Worm (Caenorhabditis elegans): ENCODE results near the gene cest-10.

The cest-10 gene

DNA sequence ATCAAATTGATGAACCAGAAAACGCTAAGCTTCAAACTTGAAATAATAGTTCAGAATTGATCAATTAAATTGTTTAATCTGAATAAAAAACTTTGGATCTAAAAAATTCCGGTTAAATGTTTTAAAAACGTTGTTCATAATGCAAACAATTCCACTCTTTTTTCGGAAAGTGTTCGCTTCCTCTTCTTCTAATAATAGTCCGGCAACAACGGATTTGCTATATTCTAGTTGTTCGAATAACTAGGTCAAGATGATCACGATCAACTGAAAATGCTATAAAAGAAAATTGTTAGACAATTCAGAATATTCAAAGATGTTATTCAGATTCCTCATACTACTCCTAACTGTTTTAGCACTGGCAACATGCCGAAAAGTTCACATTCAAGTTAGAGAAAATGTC, 50.6 kb downstream of the cest-10 start, which contains the start of gene D2024.4:
TSS of gene D2024.4 (plus strand) at position 301 of the 400 bp plus-strand sequence.
- TF ChIP-seq nhr-76 (tag; optimal IDR thresholded peaks at IDR 0.05): no peak
- no peak for TF ChIP-seq nhr-67 (tag; optimal IDR thresholded peaks at IDR 0.05)
- no peak for TF ChIP-seq nfya-1 (tag; optimal IDR thresholded peaks at IDR 0.05; ENCODE audit: insufficient read depth)
- no peak for TF ChIP-seq zag-1 (tag; optimal IDR thresholded peaks at IDR 0.05)
- TF ChIP-seq mml-1 (tag; optimal IDR thresholded peaks at IDR 0.05): no peak
- no peak for TF ChIP-seq nhr-25 (tag; optimal IDR thresholded peaks at IDR 0.05)

All from whole organism, L3 larva.